Worm (Caenorhabditis elegans) whole organism, early embryonic: Measurements from ENCODE around the gene ttr-13.

Experiments used
- B0310.2 ChIP-seq: sonication (generic microtip); optimal IDR thresholded peaks from 2 replicates; lab custom pipeline; 2016; ENCODE audit warnings: mild to moderate bottlenecking, missing genetic modification characterization, missing compliant biosample characterization
- F13C5.2 ChIP-seq: sonication (generic microtip); optimal IDR thresholded peaks from 2 replicates; lab custom pipeline; 2017; ENCODE audit warnings: mild to moderate bottlenecking, missing genetic modification characterization, inconsistent platforms, missing compliant biosample characterization
- aly-1 ChIP-seq: sonication (generic microtip); optimal IDR thresholded peaks from 2 replicates; lab custom pipeline; 2016; ENCODE audit warnings: missing genetic modification characterization, missing compliant biosample characterization
- ama-1 ChIP-seq: fragments of 150-350 bp; optimal IDR thresholded peaks from 2 replicates; lab custom pipeline; 2014
- ceh-13 ChIP-seq: fragments of 200-800 bp; sonication (Bioruptor generic); optimal IDR thresholded peaks from 2 replicates; lab custom pipeline; 2018; ENCODE audit warnings: mild to moderate bottlenecking, missing genetic modification characterization, missing compliant biosample characterization
- ceh-36 ChIP-seq: sonication (generic microtip); optimal IDR thresholded peaks from 2 replicates; lab custom pipeline; 2016; ENCODE audit warnings: missing genetic modification characterization, inconsistent platforms, missing compliant biosample characterization
- ets-7 ChIP-seq: sonication (generic microtip); optimal IDR thresholded peaks from 2 replicates; lab custom pipeline; 2016; ENCODE audit warnings: missing genotype, missing genetic modification characterization, missing compliant biosample characterization
- flt-1 ChIP-seq: fragments of 200-800 bp; sonication (Bioruptor generic); IDR thresholded peaks from 2 replicates; pipeline ENCODE4 v1.3.6; 2022; ENCODE audit warnings: missing genetic modification characterization, missing compliant biosample characterization
- hmbx-1 ChIP-seq: sonication (generic microtip); optimal IDR thresholded peaks from 2 replicates; lab custom pipeline; 2016; ENCODE audit warnings: mild to moderate bottlenecking, missing genetic modification characterization, missing compliant biosample characterization
- hmg-4 ChIP-seq: fragments of 200-800 bp; sonication (Bioruptor generic); optimal IDR thresholded peaks from 2 replicates; lab custom pipeline; 2018; ENCODE audit warnings: mild to moderate bottlenecking, missing genetic modification characterization, missing compliant biosample characterization
- hnd-1 ChIP-seq: sonication (generic microtip); optimal IDR thresholded peaks from 2 replicates; lab custom pipeline; 2016; ENCODE audit warnings: missing genetic modification characterization, missing compliant biosample characterization
- pes-1 ChIP-seq: fragments of 200-800 bp; sonication (Bioruptor generic); IDR thresholded peaks from 2 replicates; pipeline ENCODE4 v1.3.6; 2022; ENCODE audit warnings: missing genetic modification reagents, missing genetic modification characterization, missing compliant biosample characterization
- scrt-1 ChIP-seq: fragments of 200-800 bp; sonication (Bioruptor generic); IDR thresholded peaks from 2 replicates; pipeline ENCODE4 v1.3.6; 2022; ENCODE audit warnings: missing genetic modification characterization, missing compliant biosample characterization
- sea-1 ChIP-seq: fragments of 200-800 bp; sonication (Bioruptor generic); conservative IDR thresholded peaks from 2 replicates; pipeline ENCODE4 v1.3.6; 2022; ENCODE audit warnings: missing genetic modification characterization, missing compliant biosample characterization
- tbx-11 ChIP-seq: fragments of 200-800 bp; sonication (Bioruptor generic); IDR thresholded peaks from 2 replicates; pipeline ENCODE4 v1.3.6; 2022; ENCODE audit warnings: missing genetic modification characterization, missing compliant biosample characterization
- tbx-37 ChIP-seq: fragments of 200-800 bp; sonication (Bioruptor generic); conservative IDR thresholded peaks from 2 replicates; pipeline ENCODE4 v1.3.6; 2022; ENCODE audit warnings: missing genetic modification reagents, missing genetic modification characterization, missing compliant biosample characterization
- tra-4 ChIP-seq: sonication (generic microtip); optimal IDR thresholded peaks from 2 replicates; lab custom pipeline; 2017; ENCODE audit warnings: missing genetic modification characterization, missing compliant biosample characterization

ttr-13 gene

DNA sequence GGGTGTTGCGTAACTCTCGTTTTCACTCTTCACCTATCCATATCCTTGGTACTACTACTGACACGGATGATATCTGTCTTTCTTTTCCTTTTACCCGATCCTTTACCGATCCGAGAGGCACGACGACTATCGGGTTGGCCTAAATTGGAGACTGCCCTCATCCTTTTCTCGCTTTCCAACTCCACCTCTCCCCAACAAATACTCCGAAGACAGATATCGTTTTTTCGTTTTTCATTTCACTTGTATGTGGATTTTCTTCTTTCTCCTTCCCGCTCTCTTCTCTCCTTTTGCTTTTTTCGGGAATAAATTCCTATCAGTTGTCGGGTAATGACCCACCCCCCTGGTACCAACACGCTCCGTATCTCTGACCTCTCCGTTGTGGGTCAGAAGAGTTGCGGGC lies 28.2 kb upstream of the ttr-13 start:
- TF ChIP-seq tra-4 (tag; lab: Kevin White, UChicago) (no peak), tbx-11 (no peak), sea-1 (GFP tag; lab: Robert Waterston, UW) (no peak), hnd-1 (no peak), aly-1 (tag; lab: Kevin White, UChicago) (no peak), pes-1 (GFP tag; lab: Robert Waterston, UW) (no peak), B0310.2 (tag; lab: Kevin White, UChicago) (no peak), hmg-4 (GFP tag; lab: Kevin White, UChicago) (no peak), ama-1 (lab: Kevin White, UChicago) (no peak), flt-1 (GFP tag; lab: Robert Waterston, UW) (no peak), scrt-1 (no peak)

DNA sequence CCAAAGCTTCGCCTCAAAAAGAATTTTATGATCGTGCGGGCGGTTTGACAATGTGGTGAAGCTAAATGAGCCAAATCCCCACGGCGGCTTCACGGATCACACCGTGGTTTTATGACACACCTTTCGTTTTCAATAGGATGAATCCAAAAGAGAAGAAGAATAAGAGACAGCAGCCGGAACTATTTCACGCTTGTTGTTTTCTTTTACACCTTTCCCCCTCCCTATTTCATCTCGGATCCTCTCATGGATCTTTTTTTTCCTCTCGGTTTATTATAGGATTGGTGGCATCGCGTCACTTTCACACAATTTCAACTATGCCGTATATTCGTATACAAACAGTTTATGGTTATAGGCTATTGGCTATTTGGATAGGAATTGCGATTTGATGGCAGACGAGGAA lies 27.0 kb upstream of the ttr-13 start:
- no peak for TF ChIP-seq F13C5.2 (tag; lab: Kevin White, UChicago)
- no peak for TF ChIP-seq ets-7
- TF ChIP-seq B0310.2 (tag; lab: Kevin White, UChicago), result no peak

DNA sequence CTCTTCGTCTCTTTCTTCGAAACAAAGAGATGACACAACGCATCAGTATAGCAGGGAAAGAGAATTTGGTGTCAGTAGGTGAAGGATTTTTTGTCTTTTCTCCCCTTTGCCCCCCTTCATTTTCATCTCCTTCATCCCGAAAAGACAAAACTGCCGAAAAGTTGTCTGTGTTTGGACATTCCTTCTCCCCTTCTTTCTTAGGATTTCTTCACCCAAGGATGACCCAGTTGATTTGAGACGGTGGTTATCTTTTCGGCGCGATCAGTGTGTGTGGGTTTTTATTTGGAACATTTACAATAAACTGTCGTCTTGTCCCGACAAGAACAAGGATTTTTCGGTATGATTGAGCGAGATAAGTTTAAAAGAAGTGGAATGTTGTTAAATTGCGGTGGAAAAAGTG lies 25.7 kb upstream of the ttr-13 start:
- TF ChIP-seq ceh-36 (tag; lab: Kevin White, UChicago) (no peak), scrt-1 (no peak), flt-1 (GFP tag; lab: Robert Waterston, UW) (no peak), sea-1 (GFP tag; lab: Robert Waterston, UW) (no peak), ets-7 (no peak), hmg-4 (GFP tag; lab: Kevin White, UChicago) (no peak), tra-4 (tag; lab: Kevin White, UChicago) (no peak), tbx-11 (no peak), B0310.2 (tag; lab: Kevin White, UChicago) (no peak), tbx-37 (GFP tag; lab: Robert Waterston, UW) (no peak), hmbx-1 (tag; lab: Kevin White, UChicago) (no peak), ceh-13 (GFP tag; lab: Kevin White, UChicago) (no peak), hnd-1 (no peak)

DNA sequence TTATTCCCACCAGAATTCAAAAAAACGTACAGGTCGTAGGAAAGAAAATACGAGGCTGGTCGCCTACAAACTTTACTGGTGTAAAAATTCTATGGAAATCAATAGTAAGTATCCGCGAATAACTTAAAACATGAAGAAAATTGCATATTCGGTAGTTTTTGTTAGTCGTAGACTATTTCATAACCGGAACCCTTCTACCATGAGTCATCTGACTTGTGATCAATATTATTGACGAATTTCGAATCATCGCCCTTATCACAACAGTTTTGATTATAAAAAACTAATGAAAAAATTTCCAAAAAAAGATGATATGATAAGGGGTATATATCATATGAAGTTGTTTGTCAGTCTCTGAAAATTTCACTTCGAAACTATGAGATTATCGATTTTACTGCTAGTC lies 23.3 kb upstream of the ttr-13 start, which contains the start of gene W01F3.2:
TSS of gene W01F3.2 (plus strand) at position 301 of the 400 bp plus-strand sequence.
- TF ChIP-seq B0310.2 (tag; lab: Kevin White, UChicago), result no peak
- TF ChIP-seq ceh-13 (GFP tag; lab: Kevin White, UChicago), result no peak
- no peak for TF ChIP-seq tbx-11
- TF ChIP-seq ama-1 (lab: Kevin White, UChicago), result no peak
- no peak for TF ChIP-seq sea-1 (GFP tag; lab: Robert Waterston, UW)
- TF ChIP-seq hmbx-1 (tag; lab: Kevin White, UChicago), result no peak
- TF ChIP-seq ets-7, result no peak
- TF ChIP-seq pes-1 (GFP tag; lab: Robert Waterston, UW), result no peak

DNA sequence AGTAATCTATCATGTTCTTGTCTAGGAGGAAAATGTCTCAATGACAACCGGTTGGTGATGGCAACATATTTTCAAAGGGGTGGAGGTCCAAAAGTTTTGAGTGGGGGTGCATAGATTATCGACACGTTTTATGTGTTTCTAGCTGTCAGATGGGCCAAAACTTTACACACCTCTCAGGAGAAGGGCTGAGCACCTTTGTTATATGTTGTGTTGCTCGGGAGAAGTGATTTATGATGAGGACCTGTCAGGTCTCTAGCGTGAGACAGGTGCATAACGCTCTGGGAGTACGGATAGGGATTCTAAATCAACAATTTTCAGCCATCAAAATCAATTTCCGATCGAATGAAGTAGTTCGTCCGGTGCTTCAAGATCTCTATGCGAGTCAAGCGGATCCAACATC lies 19.9 kb upstream of the ttr-13 start:
- TF ChIP-seq ama-1 (lab: Kevin White, UChicago) (no peak), tbx-11 (no peak), ceh-36 (tag; lab: Kevin White, UChicago) (no peak), aly-1 (tag; lab: Kevin White, UChicago) (no peak), hmbx-1 (tag; lab: Kevin White, UChicago) (no peak), pes-1 (GFP tag; lab: Robert Waterston, UW) (no peak), tbx-37 (GFP tag; lab: Robert Waterston, UW) (no peak), flt-1 (GFP tag; lab: Robert Waterston, UW) (no peak), hmg-4 (GFP tag; lab: Kevin White, UChicago) (no peak), ets-7 (no peak), scrt-1 (no peak), F13C5.2 (tag; lab: Kevin White, UChicago) (no peak)

DNA sequence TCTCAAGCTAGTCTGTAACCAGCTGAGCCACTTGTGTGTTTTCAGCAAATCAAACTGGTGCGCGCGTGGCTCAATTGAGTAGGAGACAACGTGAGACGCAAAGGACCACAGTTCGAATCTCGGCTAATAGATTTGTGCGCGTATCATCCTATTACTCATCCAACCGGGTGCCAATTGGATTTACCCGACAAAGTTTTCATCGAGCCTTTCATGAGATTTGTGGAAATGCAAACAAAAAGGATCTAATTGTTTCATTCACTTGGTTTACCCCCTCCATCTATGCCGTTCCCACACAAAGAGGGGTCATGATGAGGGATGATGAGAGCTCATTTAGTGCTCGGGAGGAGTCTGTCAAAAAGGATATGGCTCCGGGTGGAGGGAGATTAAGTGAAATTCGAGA lies 18.4 kb upstream of the ttr-13 start:
- TF ChIP-seq scrt-1, result no peak
- no peak for TF ChIP-seq pes-1 (GFP tag; lab: Robert Waterston, UW)
- TF ChIP-seq ceh-13 (GFP tag; lab: Kevin White, UChicago), result no peak
- no peak for TF ChIP-seq ceh-36 (tag; lab: Kevin White, UChicago)

DNA sequence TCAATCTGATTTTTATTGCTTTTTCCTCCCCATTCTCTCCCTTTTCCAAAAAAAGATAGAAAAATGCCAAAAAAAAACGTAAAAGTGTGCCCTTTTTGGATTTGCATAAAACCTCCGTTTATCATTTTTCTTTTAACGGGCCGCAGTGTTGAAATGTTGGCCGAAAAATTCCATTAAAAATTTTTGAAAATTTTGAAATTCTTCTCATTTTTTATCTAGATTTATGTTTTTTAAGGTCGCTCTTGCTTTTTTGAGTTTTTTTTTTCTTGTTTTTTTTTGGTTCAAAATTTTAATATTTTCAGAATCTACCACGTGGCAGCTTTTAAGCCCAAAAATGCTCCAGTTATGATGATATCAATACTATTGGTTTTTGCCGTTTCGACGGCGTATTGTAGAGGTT lies 17.6 kb upstream of the ttr-13 start, which contains the start of gene mnr-1:
TSS of gene mnr-1 (plus strand) at position 301 of the 400 bp plus-strand sequence.
- TF ChIP-seq aly-1 (tag; lab: Kevin White, UChicago), result no peak
- no peak for TF ChIP-seq hmg-4 (GFP tag; lab: Kevin White, UChicago)
- no peak for TF ChIP-seq ceh-13 (GFP tag; lab: Kevin White, UChicago)
- no peak for TF ChIP-seq tra-4 (tag; lab: Kevin White, UChicago)
- no peak for TF ChIP-seq ceh-36 (tag; lab: Kevin White, UChicago)
- no peak for TF ChIP-seq hnd-1
- TF ChIP-seq pes-1 (GFP tag; lab: Robert Waterston, UW), result no peak
- TF ChIP-seq F13C5.2 (tag; lab: Kevin White, UChicago), result no peak
- TF ChIP-seq hmbx-1 (tag; lab: Kevin White, UChicago), result no peak
- no peak for TF ChIP-seq ama-1 (lab: Kevin White, UChicago)
- no peak for TF ChIP-seq tbx-37 (GFP tag; lab: Robert Waterston, UW)
- no peak for TF ChIP-seq B0310.2 (tag; lab: Kevin White, UChicago)
- no peak for TF ChIP-seq scrt-1
- TF ChIP-seq ets-7, result no peak
- TF ChIP-seq sea-1 (GFP tag; lab: Robert Waterston, UW), result no peak
- no peak for TF ChIP-seq tbx-11
- TF ChIP-seq flt-1 (GFP tag; lab: Robert Waterston, UW), result no peak

DNA sequence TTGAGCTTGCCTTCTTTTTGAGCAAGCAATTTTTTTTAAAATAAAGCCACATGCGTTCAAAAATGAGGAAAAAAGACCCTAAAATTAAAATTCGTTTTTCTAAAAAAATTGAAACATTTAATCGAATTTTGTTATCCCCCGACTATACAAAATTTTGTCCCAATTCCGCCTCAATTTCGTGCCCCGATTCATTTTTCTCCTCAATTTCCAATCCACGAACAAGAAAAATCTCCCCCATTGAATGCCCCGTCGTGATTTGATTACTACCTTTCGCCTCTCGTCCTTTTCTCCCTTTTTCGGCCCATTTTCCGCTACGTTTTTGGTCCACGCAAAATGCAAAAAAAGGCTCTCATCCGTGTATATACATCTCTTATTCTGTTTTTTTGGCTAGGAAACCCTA lies 15.2 kb upstream of the ttr-13 start:
- no peak for TF ChIP-seq pes-1 (GFP tag; lab: Robert Waterston, UW)
- TF ChIP-seq hmg-4 (GFP tag; lab: Kevin White, UChicago), result no peak
